Fruit fly (Drosophila melanogaster) whole organism, wandering third instar larva: ENCODE measurements around the gene Remo.

Experiments
- Abd-B ChIP-seq: fragments of >200 bp; optimal IDR thresholded peaks from 2 replicates; lab custom pipeline; 2017; ENCODE audit warnings: missing biosample characterization, missing genetic modification characterization
- CG32264 ChIP-seq: fragments of 200-800 bp; sonication (Bioruptor generic); optimal IDR thresholded peaks from 2 replicates; lab custom pipeline; 2016; ENCODE audit warnings: missing biosample characterization, missing genetic modification characterization
- CrebA ChIP-seq: fragments of 200-800 bp; sonication (Bioruptor generic); optimal IDR thresholded peaks from 2 replicates; lab custom pipeline; 2016; ENCODE audit warnings: missing biosample characterization, mild to moderate bottlenecking, missing genetic modification characterization, borderline replicate concordance
- Dfd ChIP-seq: fragments of >200 bp; optimal IDR thresholded peaks from 2 replicates; lab custom pipeline; 2017; ENCODE audit warnings: missing biosample characterization, missing genetic modification characterization
- Dif ChIP-seq: fragments of 200-275, 200-300 bp; sonication (Bioruptor generic); optimal IDR thresholded peaks from 2 replicates; lab custom pipeline; 2018; ENCODE audit warnings: missing biosample characterization, missing genetic modification characterization; ENCODE audit not compliant: partially characterized antibody
- HLH106 ChIP-seq: fragments of 200-800 bp; optimal IDR thresholded peaks from 3 replicates; lab custom pipeline; 2019; ENCODE audit warnings: missing biosample characterization, mild to moderate bottlenecking, missing genetic modification characterization, moderate library complexity
- Hnf4 ChIP-seq: fragments of 200-800 bp; sonication (Bioruptor generic); optimal IDR thresholded peaks from 2 replicates; lab custom pipeline; 2016; ENCODE audit warnings: missing biosample characterization, mild to moderate bottlenecking, missing genetic modification characterization
- Hr78 ChIP-seq: fragments of >200 bp; optimal IDR thresholded peaks from 2 replicates; lab custom pipeline; 2017; ENCODE audit warnings: missing biosample characterization, missing genetic modification characterization
- Jra ChIP-seq: sonication (Bioruptor generic); optimal IDR thresholded peaks from 2 replicates; lab custom pipeline; 2016; ENCODE audit warnings: missing biosample characterization, missing genetic modification characterization
- Mio ChIP-seq: sonication (Bioruptor generic); optimal IDR thresholded peaks from 2 replicates; lab custom pipeline; 2016; ENCODE audit warnings: missing biosample characterization, missing genetic modification characterization
- Myc ChIP-seq: fragments of >200 bp; optimal IDR thresholded peaks from 2 replicates; lab custom pipeline; 2017
- N ChIP-seq: fragments of >200 bp; optimal IDR thresholded peaks from 2 replicates; lab custom pipeline; 2018; ENCODE audit warnings: missing biosample characterization, missing external identifiers, missing genetic modification characterization
- Rel ChIP-seq, 2 experiments: fragments of 200-800 bp; sonication (Bioruptor generic) in 1 of 2; optimal IDR thresholded peaks; 2 replicates in 1 of 2; 3 replicates in 1 of 2; lab custom pipeline; 2016 to 2019; ENCODE audit warnings: mild to moderate bottlenecking in 2 of 2, missing biosample characterization in 2 of 2, missing genetic modification characterization in 2 of 2, moderate library complexity in 1 of 2
- Sp1 ChIP-seq: fragments of 200-800 bp; sonication (Bioruptor generic); optimal IDR thresholded peaks from 3 replicates; lab custom pipeline; 2019; ENCODE audit warnings: missing biosample characterization, mild to moderate bottlenecking, missing genetic modification characterization, moderate library complexity
- Vsx2 ChIP-seq: fragments of 200-300, 225-300 bp; sonication (Bioruptor generic); optimal IDR thresholded peaks from 2 replicates; lab custom pipeline; 2018; ENCODE audit warnings: missing biosample characterization, missing genetic modification characterization; ENCODE audit not compliant: partially characterized antibody
- br ChIP-seq: fragments of 200-800 bp; sonication (Bioruptor generic); optimal IDR thresholded peaks from 2 replicates; lab custom pipeline; 2016; ENCODE audit warnings: missing biosample characterization, missing genetic modification characterization
- brk ChIP-seq: fragments of 200-800 bp; sonication (Bioruptor generic); optimal IDR thresholded peaks from 2 replicates; lab custom pipeline; 2016; ENCODE audit warnings: missing biosample characterization, mild to moderate bottlenecking, missing genetic modification characterization
- dmrt93B ChIP-seq: fragments of 200-800 bp; sonication (Bioruptor generic); optimal IDR thresholded peaks from 2 replicates; lab custom pipeline; 2018; ENCODE audit warnings: missing biosample characterization, mild to moderate bottlenecking, missing genetic modification characterization
- dsf ChIP-seq: sonication (Bioruptor generic); optimal IDR thresholded peaks from 2 replicates; lab custom pipeline; 2016; ENCODE audit warnings: missing biosample characterization, missing genetic modification characterization, borderline replicate concordance
- ey ChIP-seq: fragments of 200-800 bp; sonication (Bioruptor generic); optimal IDR thresholded peaks from 2 replicates; lab custom pipeline; 2016; ENCODE audit warnings: missing biosample characterization, missing genetic modification characterization
- foxo ChIP-seq, 2 experiments: fragments of 200-800 bp; sonication (Bioruptor generic); optimal IDR thresholded peaks; 2 replicates in 1 of 2; 3 replicates in 1 of 2; lab custom pipeline; 2016 to 2017; ENCODE audit warnings: missing biosample characterization in 2 of 2, missing genetic modification characterization in 2 of 2
- fru ChIP-seq: fragments of 200-800 bp; sonication (Bioruptor generic); optimal IDR thresholded peaks from 3 replicates; lab custom pipeline; 2016; ENCODE audit warnings: missing biosample characterization, mild to moderate bottlenecking, missing genetic modification characterization
- h ChIP-seq: fragments of 200-800 bp; sonication (Bioruptor generic); optimal IDR thresholded peaks from 3 replicates; lab custom pipeline; 2016; ENCODE audit warnings: missing biosample characterization, mild to moderate bottlenecking, missing genetic modification characterization
- jim ChIP-seq: fragments of 175-275, 200-325 bp; sonication (Bioruptor generic); optimal IDR thresholded peaks from 2 replicates; lab custom pipeline; 2016; ENCODE audit warnings: missing biosample characterization, mild to moderate bottlenecking, missing genetic modification characterization
- lola ChIP-seq: fragments of >200 bp; optimal IDR thresholded peaks from 2 replicates; lab custom pipeline; 2017; ENCODE audit warnings: missing biosample characterization, missing genetic modification characterization
- pan ChIP-seq: fragments of >200 bp; optimal IDR thresholded peaks from 2 replicates; lab custom pipeline; 2017
- psq ChIP-seq: fragments of 200-800 bp; sonication (Bioruptor generic); optimal IDR thresholded peaks from 3 replicates; lab custom pipeline; 2017; ENCODE audit warnings: missing biosample characterization, mild to moderate bottlenecking, missing genetic modification characterization, moderate library complexity
- rgr ChIP-seq: fragments of 200-800 bp; sonication (Bioruptor generic); optimal IDR thresholded peaks from 3 replicates; lab custom pipeline; 2016; ENCODE audit warnings: missing biosample characterization, mild to moderate bottlenecking, missing genetic modification characterization
- sage ChIP-seq: fragments of 200-800 bp; sonication (Bioruptor generic); optimal IDR thresholded peaks from 2 replicates; lab custom pipeline; 2016; ENCODE audit warnings: missing biosample characterization, mild to moderate bottlenecking, missing genetic modification characterization
- sv ChIP-seq: fragments of 200-800 bp; sonication (Bioruptor generic); optimal IDR thresholded peaks from 3 replicates; lab custom pipeline; 2016; ENCODE audit warnings: missing biosample characterization, missing genetic modification characterization
- tai ChIP-seq: sonication (Bioruptor generic); optimal IDR thresholded peaks from 2 replicates; lab custom pipeline; 2016; ENCODE audit warnings: missing biosample characterization, missing genetic modification characterization
- usp ChIP-seq: fragments of >200 bp; optimal IDR thresholded peaks from 2 replicates; lab custom pipeline; 2017; ENCODE audit warnings: missing biosample characterization, missing genetic modification characterization
- woc ChIP-seq: sonication (Bioruptor generic); optimal IDR thresholded peaks from 2 replicates; lab custom pipeline; 2016; ENCODE audit warnings: missing biosample characterization, mild to moderate bottlenecking, missing genetic modification characterization

Gene Remo

DNA sequence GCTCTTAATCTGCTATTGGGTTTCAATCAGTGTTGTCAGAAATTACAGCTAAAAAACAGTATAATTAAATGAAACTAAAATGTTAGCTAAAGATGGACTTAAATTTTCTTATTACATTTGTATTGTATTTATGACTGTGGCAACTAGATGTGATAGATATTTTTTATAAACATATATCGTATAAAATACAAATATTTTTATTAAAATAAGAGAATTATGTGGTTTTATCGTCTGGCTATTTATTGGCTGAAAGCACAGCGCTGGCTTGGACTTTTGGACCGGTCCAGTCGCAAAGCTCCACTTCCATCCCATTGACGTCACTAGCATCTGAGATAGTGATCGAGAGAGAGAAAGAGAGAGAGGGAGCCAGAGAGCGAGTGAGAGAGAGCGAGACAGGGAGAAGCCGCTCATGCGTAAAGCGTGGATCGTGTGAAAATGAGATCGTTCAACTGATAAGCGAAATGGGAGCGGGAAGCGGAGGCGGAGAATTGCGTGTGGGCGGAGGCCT, 31.6 kb downstream of the Remo start (continued):
- TF ChIP-seq Mio (GFP tag; lab: Kevin White, UChicago), result no peak
- TF ChIP-seq Myc (lab: Kevin White, UChicago), result peak; percentile 94
- TF ChIP-seq Hnf4 (GFP tag; lab: Kevin White, UChicago), result peak; percentile 85
- peak; percentile 40 for TF ChIP-seq dmrt93B
- TF ChIP-seq foxo (GFP tag; optimal IDR thresholded peaks at IDR 0.05; lab: Kevin White, UChicago), result peak in 1 of 2 experiments; percentile 57
- no peak for TF ChIP-seq lola (GFP tag; lab: Kevin White, UChicago)
- no peak for TF ChIP-seq usp (GFP tag; lab: Kevin White, UChicago)
- no peak for TF ChIP-seq Abd-B (GFP tag; lab: Kevin White, UChicago)
- TF ChIP-seq ey (GFP tag; lab: Kevin White, UChicago), result peak; percentile 15
- TF ChIP-seq sage, result peak; percentile 28
- no peak for TF ChIP-seq Dfd
- no peak for TF ChIP-seq CG32264 (GFP tag; lab: Kevin White, UChicago)
- no peak for TF ChIP-seq Hr78
- TF ChIP-seq dsf (GFP tag; lab: Kevin White, UChicago), result no peak

DNA sequence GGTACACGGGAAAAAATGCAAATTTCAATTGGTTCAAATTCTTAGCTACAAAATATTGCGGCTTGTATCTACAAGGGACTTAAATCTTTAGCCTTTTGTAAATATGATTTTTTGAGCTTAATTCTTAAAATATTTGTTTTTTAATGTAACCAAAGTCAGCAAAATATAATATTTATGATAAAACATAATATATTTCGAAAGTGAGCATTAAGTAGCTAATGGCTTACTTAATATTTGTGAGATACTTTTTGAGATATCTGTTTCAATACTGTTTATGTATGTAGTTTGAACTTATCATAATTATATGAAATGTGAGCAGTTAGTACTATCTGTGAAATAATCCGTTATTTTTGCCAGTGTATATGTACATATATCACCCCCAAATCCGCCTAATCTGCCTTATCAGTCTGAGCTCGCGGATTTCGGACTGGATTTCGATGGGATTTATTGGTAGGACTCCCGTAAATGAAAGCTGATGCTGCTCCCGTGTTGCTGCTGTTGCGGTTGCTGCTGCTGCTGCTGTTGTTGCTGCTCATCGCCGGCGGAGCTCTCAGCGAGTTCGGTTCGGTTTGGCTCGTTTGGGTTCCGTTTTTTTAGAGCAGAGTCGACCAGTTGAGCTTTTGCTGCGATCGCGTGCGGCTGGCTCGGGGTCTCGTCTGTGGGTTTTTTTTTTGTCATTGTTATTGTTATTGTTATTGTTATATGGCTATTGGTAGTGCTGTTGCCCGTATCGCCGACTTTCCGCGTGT, 33.0 kb downstream of the Remo start:
- TF ChIP-seq Vsx2 (GFP tag; lab: Kevin White, UChicago) (no peak), ey (GFP tag; lab: Kevin White, UChicago) (no peak), rgr (GFP tag; lab: Kevin White, UChicago) (no peak), brk (GFP tag; lab: Kevin White, UChicago) (no peak), sv (no peak), Hnf4 (GFP tag; lab: Kevin White, UChicago) (no peak), Dfd (no peak), Jra (GFP tag; lab: Kevin White, UChicago) (no peak), fru (GFP tag; lab: Kevin White, UChicago) (no peak), foxo (GFP tag; optimal IDR thresholded peaks at IDR 0.05; lab: Kevin White, UChicago) (peak in 1 of 2 experiments; percentile 34), Hr78 (no peak), CrebA (no peak), jim (no peak), Sp1 (no peak), Rel (GFP tag; optimal IDR thresholded peaks at IDR 0.05; lab: Kevin White, UChicago) (no peak), Rel (tag; optimal IDR thresholded peaks at IDR 0.05; lab: Kevin White, UChicago) (peak; percentile 37), h (GFP tag; lab: Kevin White, UChicago) (peak; percentile 30), N (GFP tag; lab: Kevin White, UChicago) (no peak), HLH106 (tag; lab: Kevin White, UChicago) (peak; percentile 24), tai (GFP tag; lab: Kevin White, UChicago) (no peak), br (GFP tag; lab: Kevin White, UChicago) (no peak), Dif (GFP tag; lab: Kevin White, UChicago) (no peak), CG32264 (GFP tag; lab: Kevin White, UChicago) (no peak), sage (no peak), Myc (lab: Kevin White, UChicago) (no peak), dmrt93B (peak; percentile 20), psq (GFP tag; lab: Kevin White, UChicago) (no peak), dsf (GFP tag; lab: Kevin White, UChicago) (no peak), woc (no peak), pan (lab: Kevin White, UChicago) (no peak)
- TF ChIP-seq, all 38 proteins: peak for 5

DNA sequence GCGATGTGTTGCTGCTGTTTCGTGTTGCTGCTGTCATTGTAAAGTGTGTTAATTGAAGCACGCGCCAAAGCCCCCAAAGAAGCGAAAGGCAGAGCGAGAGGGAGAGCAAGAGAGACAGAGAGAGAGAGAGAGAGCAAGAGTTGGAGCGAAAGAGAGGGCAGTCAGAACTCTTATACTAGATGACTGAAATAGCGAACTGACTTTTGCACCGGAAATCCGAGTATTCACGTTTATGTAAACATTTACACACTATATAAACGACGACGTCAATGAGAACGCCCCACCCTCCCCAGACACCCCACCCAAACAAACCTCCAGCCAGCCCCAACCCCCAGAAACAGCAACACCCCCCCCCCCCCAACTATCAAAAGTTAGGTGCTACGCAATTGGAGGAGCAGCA, 34.6 kb downstream of the Remo start:
- TF ChIP-seq tai (GFP tag; lab: Kevin White, UChicago), result no peak
- TF ChIP-seq br (GFP tag; lab: Kevin White, UChicago), result no peak
- no peak for TF ChIP-seq Mio (GFP tag; lab: Kevin White, UChicago)
- no peak for TF ChIP-seq foxo (GFP tag; optimal IDR thresholded peaks at IDR 0.05; lab: Kevin White, UChicago)
- no peak for TF ChIP-seq pan (lab: Kevin White, UChicago)
- TF ChIP-seq Vsx2 (GFP tag; lab: Kevin White, UChicago), result no peak
- no peak for TF ChIP-seq HLH106 (tag; lab: Kevin White, UChicago)
- no peak for TF ChIP-seq CG32264 (GFP tag; lab: Kevin White, UChicago)
- TF ChIP-seq h (GFP tag; lab: Kevin White, UChicago), result no peak
- no peak for TF ChIP-seq Dif (GFP tag; lab: Kevin White, UChicago)
- TF ChIP-seq woc, result no peak
- no peak for TF ChIP-seq ey (GFP tag; lab: Kevin White, UChicago)
